Fruit fly (Drosophila melanogaster): ENCODE results near the gene CG14572.

The CG14572 gene

DNA sequence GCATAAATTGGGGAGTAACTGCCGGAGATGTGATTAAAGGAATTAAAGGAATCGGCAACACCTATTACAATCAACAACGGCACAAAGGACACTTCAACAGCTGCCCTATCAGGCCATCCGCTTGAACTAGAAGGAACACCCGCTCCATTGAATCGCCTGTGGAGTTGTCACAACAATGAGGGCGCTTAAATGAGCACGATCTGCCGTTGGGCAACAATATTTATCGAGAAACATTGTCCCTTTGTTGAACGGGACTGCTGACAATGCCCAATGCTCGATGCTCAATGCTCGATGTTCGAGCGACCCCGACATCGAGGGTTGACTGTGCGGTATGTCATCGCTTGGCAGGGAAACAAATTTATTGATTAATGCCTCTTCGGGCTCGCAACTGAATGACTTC lies 46.5 kb downstream of the CG14572 start:
- TF ChIP-seq brk (GFP tag; optimal IDR thresholded peaks at IDR 0.05) (no peak), Myc (optimal IDR thresholded peaks at IDR 0.05) (no peak), sage (GFP tag; optimal IDR thresholded peaks at IDR 0.05) (no peak), ey (GFP tag; optimal IDR thresholded peaks at IDR 0.05) (no peak), Abd-B (GFP tag; optimal IDR thresholded peaks at IDR 0.05) (no peak), lola (GFP tag; optimal IDR thresholded peaks at IDR 0.05) (no peak), Sp1 (GFP tag; optimal IDR thresholded peaks at IDR 0.05) (no peak), dmrt93B (GFP tag; optimal IDR thresholded peaks at IDR 0.05) (no peak), Vsx2 (GFP tag; optimal IDR thresholded peaks at IDR 0.05; ENCODE audit: partially characterized antibody) (no peak), CrebA (GFP tag; optimal IDR thresholded peaks at IDR 0.05; ENCODE audit: borderline replicate concordance) (no peak), woc (GFP tag; optimal IDR thresholded peaks at IDR 0.05) (no peak), Hr78 (GFP tag; optimal IDR thresholded peaks at IDR 0.05) (no peak), Hr83 (GFP tag; optimal IDR thresholded peaks at IDR 0.05; ENCODE audit: poor library complexity, severe bottlenecking) (no peak), tai (GFP tag; optimal IDR thresholded peaks at IDR 0.05) (no peak), OdsH (GFP tag; optimal IDR thresholded peaks at IDR 0.05) (no peak), HLH106 (tag; optimal IDR thresholded peaks at IDR 0.05) (no peak), foxo (GFP tag; optimal IDR thresholded peaks at IDR 0.05) (no peak), N (GFP tag; optimal IDR thresholded peaks at IDR 0.05) (no peak), Dfd (GFP tag; optimal IDR thresholded peaks at IDR 0.05) (no peak)

Data from whole organism, wandering third instar larva.